Worm (Caenorhabditis elegans): Measurements from ENCODE around the gene C30G7.2.
"Not testable (repeated sequence)": the region's sequence is repeated elsewhere in the genome, so short reads cannot be mapped to it uniquely, and the experiment has no call there.

C30G7.2 gene

DNA sequence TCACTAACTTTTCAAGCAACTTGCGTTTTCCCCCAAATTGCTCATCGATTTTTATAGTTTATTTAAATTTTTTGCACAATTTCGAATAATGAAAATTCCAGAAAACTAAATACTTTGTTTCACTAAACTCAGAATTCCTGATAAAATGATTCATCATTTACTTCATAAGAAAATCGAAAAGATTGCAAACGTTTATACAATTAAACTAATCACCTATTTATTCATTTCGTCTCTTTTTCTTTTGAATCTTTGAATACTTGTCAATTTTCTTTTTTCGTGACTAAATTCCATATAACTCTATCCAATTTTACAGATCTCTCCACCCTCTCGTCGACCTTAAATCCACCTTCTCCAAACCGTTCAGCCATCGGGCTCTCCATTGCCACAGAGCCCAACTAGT lies at the start of gene C30G7.2:
Gene C30G7.2 (plus strand): TSS at position 301 of the 400 bp plus-strand sequence.
- TF ChIP-seq dao-5 (tag; optimal IDR thresholded peaks at IDR 0.05), result no peak
- TF ChIP-seq W03F9.2 (tag; optimal IDR thresholded peaks at IDR 0.05), result no peak
- TF ChIP-seq him-1 (tag; optimal IDR thresholded peaks at IDR 0.05), result no peak

DNA sequence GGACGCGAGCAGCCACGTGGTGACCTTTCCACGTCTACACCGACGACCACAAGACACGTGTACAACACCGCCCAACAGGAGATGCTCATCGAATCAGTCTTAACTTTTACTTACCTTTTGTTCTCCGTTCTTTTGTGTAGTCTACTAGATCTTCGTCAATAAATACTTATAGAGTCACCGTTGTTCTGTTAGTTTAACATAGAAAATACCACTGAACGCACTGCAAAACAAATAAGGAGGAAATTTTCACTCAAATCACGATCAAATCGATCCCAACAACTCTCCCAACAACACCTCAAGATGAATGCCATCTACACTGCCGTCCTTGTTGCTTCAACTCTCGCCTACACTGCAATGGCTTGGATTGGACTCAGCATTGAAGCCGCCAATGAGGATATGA lies 45.9 kb upstream of the C30G7.2 start, which contains the start of gene nspa-2:
Gene nspa-2 (plus strand): TSS at position 301 of the 400 bp plus-strand sequence.
- not testable (repeated sequence) for TF ChIP-seq dao-5, W03F9.2, him-1 (tag; optimal IDR thresholded peaks at IDR 0.05)

DNA sequence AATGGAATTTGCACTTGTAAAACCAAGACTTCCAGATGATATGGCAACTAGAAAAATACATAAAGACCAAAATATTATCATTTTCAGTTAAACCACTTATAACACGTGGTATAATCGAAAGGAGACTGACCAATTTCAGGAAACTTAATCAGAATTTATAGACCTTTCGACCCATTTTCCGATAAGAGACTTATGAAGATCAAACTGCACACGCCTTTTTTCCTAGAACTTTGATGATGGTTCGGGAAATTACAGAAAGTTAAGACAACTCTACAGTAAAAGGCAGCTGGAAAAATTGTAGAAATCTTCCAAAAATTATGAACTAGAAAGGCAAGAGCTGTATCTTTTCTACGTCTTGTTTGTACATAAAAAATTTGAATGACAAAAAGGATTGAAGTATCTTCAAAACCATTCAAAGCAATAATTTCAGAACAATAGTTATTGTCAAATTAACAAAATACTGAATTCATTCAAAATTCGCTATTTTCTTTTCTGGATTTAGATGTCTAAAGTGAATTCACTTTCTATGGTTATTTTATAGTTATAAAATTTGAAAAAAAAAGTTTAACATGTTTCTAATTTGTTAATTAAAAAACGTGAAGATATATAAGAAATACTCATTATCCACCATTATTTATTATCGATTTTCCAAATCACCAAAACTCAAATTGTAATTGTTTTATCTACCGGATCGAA lies 43.2 kb upstream of the C30G7.2 start, which contains the start of the genes mpst-2 and H12D21.5:
Gene mpst-2 (minus strand): TSS at position 101 of the 696 bp plus-strand sequence.
Gene H12D21.5 (plus strand): TSS at position 646 of the 696 bp plus-strand sequence.
- TF ChIP-seq dao-5 (tag; optimal IDR thresholded peaks at IDR 0.05) (no peak), W03F9.2 (tag; optimal IDR thresholded peaks at IDR 0.05) (no peak), him-1 (tag; optimal IDR thresholded peaks at IDR 0.05) (no peak)

- TF ChIP-seq W03F9.2 (tag; optimal IDR thresholded peaks at IDR 0.05) (no peak), dao-5 (tag; optimal IDR thresholded peaks at IDR 0.05) (no peak), him-1 (tag; optimal IDR thresholded peaks at IDR 0.05) (no peak)
Observed at ce11 chrV:14895557-14895956, 41.1 kb upstream of the C30G7.2 start, which contains the start of gene mpst-3. mpst-3 (plus strand) TSS chrV:14895647.

DNA sequence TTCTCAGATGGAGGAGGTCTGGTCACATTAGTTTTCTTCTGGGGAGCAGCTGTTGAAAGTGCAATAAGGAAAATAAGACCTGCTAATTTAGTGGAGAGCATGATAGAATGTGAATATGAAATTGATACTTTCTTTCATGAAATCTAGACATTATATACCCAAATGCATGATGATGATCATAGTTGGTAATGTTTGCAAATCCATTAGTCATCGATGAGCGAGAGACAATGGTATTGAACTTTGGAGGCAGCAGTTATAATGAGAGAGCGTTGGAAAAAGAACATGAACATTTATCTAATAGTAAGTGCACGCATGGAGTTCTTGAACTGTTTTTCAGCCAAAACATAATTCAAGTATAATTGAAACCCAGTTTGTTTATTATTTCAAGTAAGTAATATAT lies 39.0 kb upstream of the C30G7.2 start, which contains the start of gene H12D21.6:
Gene H12D21.6 (minus strand): TSS at position 101 of the 400 bp plus-strand sequence.
- TF ChIP-seq dao-5 (tag; optimal IDR thresholded peaks at IDR 0.05) (no peak), W03F9.2 (tag; optimal IDR thresholded peaks at IDR 0.05) (no peak), him-1 (tag; optimal IDR thresholded peaks at IDR 0.05) (no peak)

- TF ChIP-seq dao-5 (tag; optimal IDR thresholded peaks at IDR 0.05) (no peak), him-1 (tag; optimal IDR thresholded peaks at IDR 0.05) (no peak), W03F9.2 (tag; optimal IDR thresholded peaks at IDR 0.05) (no peak)
Observed at ce11 chrV:14899545-14899944, 37.1 kb upstream of the C30G7.2 start, which contains the start of gene H12D21.10. H12D21.10 (plus strand) TSS chrV:14899804.

ce11 chrV:14900905-14901304 lies 35.8 kb upstream of the C30G7.2 start:
- TF ChIP-seq him-1 (tag; optimal IDR thresholded peaks at IDR 0.05), result no peak
- TF ChIP-seq dao-5 (tag; optimal IDR thresholded peaks at IDR 0.05), result no peak
- no peak for TF ChIP-seq W03F9.2 (tag; optimal IDR thresholded peaks at IDR 0.05)

ce11 chrV:14907445-14907844 lies 29.2 kb upstream of the C30G7.2 start:
- TF ChIP-seq W03F9.2 (tag; optimal IDR thresholded peaks at IDR 0.05) (no peak), him-1 (tag; optimal IDR thresholded peaks at IDR 0.05) (no peak), dao-5 (tag; optimal IDR thresholded peaks at IDR 0.05) (no peak)

DNA sequence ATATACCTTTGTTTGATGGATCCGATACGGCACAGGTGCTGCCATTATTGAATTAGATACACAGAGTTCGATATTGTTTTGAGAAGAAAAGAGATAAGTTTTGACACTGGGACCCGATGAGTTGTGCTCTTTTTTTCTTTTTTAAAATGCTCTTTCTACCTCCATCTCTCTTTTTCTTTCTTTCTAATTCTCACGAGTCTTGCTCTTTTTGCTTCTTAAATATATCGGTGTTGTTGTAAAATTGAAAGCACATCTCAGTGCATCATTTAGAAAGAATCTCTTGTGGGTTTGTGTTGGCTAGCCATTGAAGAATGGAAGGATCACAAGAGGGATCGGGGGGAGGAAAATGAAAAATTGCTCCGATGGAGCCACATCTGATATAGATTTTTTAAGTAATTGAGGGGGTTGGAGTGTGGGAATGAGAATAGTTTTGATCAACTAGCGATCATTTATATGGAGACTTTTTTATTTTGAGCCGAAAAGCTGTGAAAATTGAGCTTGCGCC lies 27.3 kb upstream of the C30G7.2 start, which contains the start of gene H12D21.9:
Gene H12D21.9 (minus strand): TSS at position 148 of the 505 bp plus-strand sequence.
- TF ChIP-seq him-1 (tag; optimal IDR thresholded peaks at IDR 0.05) (no peak), W03F9.2 (tag; optimal IDR thresholded peaks at IDR 0.05) (no peak), dao-5 (tag; optimal IDR thresholded peaks at IDR 0.05) (no peak)

ce11 chrV:14910758-14911157 lies 25.9 kb upstream of the C30G7.2 start:
- TF ChIP-seq W03F9.2 (tag; optimal IDR thresholded peaks at IDR 0.05) (no peak), him-1 (tag; optimal IDR thresholded peaks at IDR 0.05) (no peak), dao-5 (tag; optimal IDR thresholded peaks at IDR 0.05) (no peak)

DNA sequence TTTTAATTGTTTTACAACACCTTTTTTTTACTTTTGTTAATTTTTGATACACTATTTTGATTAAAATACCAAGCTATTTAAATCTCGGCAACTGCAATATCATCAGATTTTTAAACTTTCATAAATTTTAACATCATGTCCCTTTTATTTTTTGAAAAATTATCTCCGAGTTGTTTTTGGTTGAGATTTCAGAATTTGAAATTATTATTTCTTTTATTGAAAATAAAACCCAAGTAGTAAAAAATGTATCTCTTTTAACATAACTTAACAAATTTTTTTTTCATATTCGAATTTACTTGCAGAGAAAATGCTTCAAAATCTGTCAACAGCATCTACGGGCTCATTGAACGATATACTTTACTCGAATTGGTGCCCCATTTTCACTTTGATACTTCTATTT lies 21.1 kb upstream of the C30G7.2 start, which contains the start of gene H12D21.11:
Gene H12D21.11 (plus strand): TSS at position 301 of the 400 bp plus-strand sequence.
- TF ChIP-seq dao-5 (tag; optimal IDR thresholded peaks at IDR 0.05) (no peak), him-1 (tag; optimal IDR thresholded peaks at IDR 0.05) (no peak), W03F9.2 (tag; optimal IDR thresholded peaks at IDR 0.05) (no peak)

ce11 chrV:14921509-14921908 lies 15.2 kb upstream of the C30G7.2 start, which contains the start of gene zmp-4:
zmp-4 (minus strand) TSS chrV:14921609.
- no peak for TF ChIP-seq him-1 (tag; optimal IDR thresholded peaks at IDR 0.05)
- TF ChIP-seq dao-5 (tag; optimal IDR thresholded peaks at IDR 0.05), result no peak
- no peak for TF ChIP-seq W03F9.2 (tag; optimal IDR thresholded peaks at IDR 0.05)

ce11 chrV:14924104-14924503 lies 12.6 kb upstream of the C30G7.2 start, which contains the start of gene srg-54:
srg-54 (minus strand) TSS chrV:14924204.
- TF ChIP-seq W03F9.2 (tag; optimal IDR thresholded peaks at IDR 0.05), result no peak
- no peak for TF ChIP-seq dao-5 (tag; optimal IDR thresholded peaks at IDR 0.05)
- TF ChIP-seq him-1 (tag; optimal IDR thresholded peaks at IDR 0.05), result no peak

ce11 chrV:14928248-14928647 lies 8.4 kb upstream of the C30G7.2 start, which contains the start of gene srg-55:
srg-55 (minus strand) TSS chrV:14928348.
- TF ChIP-seq him-1 (tag; optimal IDR thresholded peaks at IDR 0.05) (no peak), dao-5 (tag; optimal IDR thresholded peaks at IDR 0.05) (no peak), W03F9.2 (tag; optimal IDR thresholded peaks at IDR 0.05) (no peak)

All from whole organism, L4/young adult.